Worm (Caenorhabditis elegans) whole organism, mixed stage, embryonic: ENCODE results near the gene srg-10.

Experiments
- M03D4.4 ChIP-seq: sonication (generic microtip); optimal IDR thresholded peaks from 2 replicates; lab custom pipeline; 2017; ENCODE audit warnings: mild to moderate bottlenecking, missing genetic modification characterization, missing compliant biosample characterization
- bed-3 ChIP-seq: fragments of 200-800 bp; sonication (Bioruptor generic); optimal IDR thresholded peaks from 3 replicates; lab custom pipeline; 2018; ENCODE audit warnings: mild to moderate bottlenecking, missing genetic modification characterization, moderate library complexity, missing compliant biosample characterization
- blmp-1 ChIP-seq: fragments of 150-350 bp; optimal IDR thresholded peaks from 2 replicates; lab custom pipeline; 2014; ENCODE audit warnings: missing biosample characterization, missing genetic modification characterization
- ceh-39 ChIP-seq: fragments of 150-350 bp; optimal IDR thresholded peaks from 2 replicates; lab custom pipeline; 2014; ENCODE audit warnings: missing biosample characterization, missing genetic modification characterization
- ceh-43 ChIP-seq: fragments of 200-800 bp; sonication (Bioruptor generic); optimal IDR thresholded peaks from 2 replicates; lab custom pipeline; 2018; ENCODE audit warnings: mild to moderate bottlenecking, missing genetic modification characterization, moderate library complexity, missing compliant biosample characterization
- ceh-83 ChIP-seq: fragments of 200-800 bp; sonication (Bioruptor generic); optimal IDR thresholded peaks from 2 replicates; lab custom pipeline; 2018; ENCODE audit warnings: mild to moderate bottlenecking, missing genetic modification characterization, missing compliant biosample characterization
- drap-1 ChIP-seq: fragments of 200-800 bp; sonication (Bioruptor generic); optimal IDR thresholded peaks from 3 replicates; lab custom pipeline; 2018; ENCODE audit warnings: mild to moderate bottlenecking, missing genetic modification characterization, missing compliant biosample characterization
- elt-1 ChIP-seq: sonication (generic microtip); optimal IDR thresholded peaks from 2 replicates; lab custom pipeline; 2017; ENCODE audit warnings: missing genetic modification characterization, mild to moderate bottlenecking, missing compliant biosample characterization, antibody characterized with exemption, moderate library complexity, borderline replicate concordance; ENCODE audit not compliant: insufficient read depth
- elt-3 ChIP-seq: fragments of 150-350 bp; optimal IDR thresholded peaks from 2 replicates; lab custom pipeline; 2014; ENCODE audit warnings: missing biosample characterization, missing genetic modification characterization
- flh-1 ChIP-seq: fragments of 200-800 bp; sonication (Bioruptor generic); optimal IDR thresholded peaks from 2 replicates; lab custom pipeline; 2018; ENCODE audit warnings: mild to moderate bottlenecking, missing genetic modification characterization, moderate library complexity, missing compliant biosample characterization
- ham-2 ChIP-seq: fragments of 200-800 bp; sonication (Bioruptor generic); optimal IDR thresholded peaks from 2 replicates; lab custom pipeline; 2018; ENCODE audit warnings: mild to moderate bottlenecking, missing genetic modification characterization, missing compliant biosample characterization
- lin-13 ChIP-seq: fragments of 150-350 bp; optimal IDR thresholded peaks from 2 replicates; lab custom pipeline; 2014; ENCODE audit warnings: missing biosample characterization, missing genetic modification characterization
- lsy-2 ChIP-seq: fragments of 150-350 bp; optimal IDR thresholded peaks from 2 replicates; lab custom pipeline; 2014; ENCODE audit warnings: missing biosample characterization, missing genetic modification characterization
- mep-1 ChIP-seq: fragments of 150-350 bp; optimal IDR thresholded peaks from 2 replicates; lab custom pipeline; 2017; ENCODE audit warnings: missing biosample characterization, missing genetic modification reagents, missing genetic modification characterization, inconsistent platforms
- mls-2 ChIP-seq: sonication (generic microtip); optimal IDR thresholded peaks from 2 replicates; lab custom pipeline; 2016; ENCODE audit warnings: mild to moderate bottlenecking, missing genetic modification characterization, moderate library complexity, missing compliant biosample characterization
- nhr-2 ChIP-seq: fragments of 150-350 bp; optimal IDR thresholded peaks from 2 replicates; lab custom pipeline; 2014; ENCODE audit warnings: missing biosample characterization, missing genetic modification characterization
- nhr-237 ChIP-seq: fragments of 150-350 bp; optimal IDR thresholded peaks from 2 replicates; lab custom pipeline; 2014; ENCODE audit warnings: missing biosample characterization, missing genetic modification characterization
- nhr-28 ChIP-seq: fragments of 150-350 bp; optimal IDR thresholded peaks from 2 replicates; lab custom pipeline; 2014; ENCODE audit warnings: missing biosample characterization, missing genetic modification characterization
- nhr-76 ChIP-seq: sonication (generic microtip); optimal IDR thresholded peaks from 2 replicates; lab custom pipeline; 2017; ENCODE audit warnings: missing biosample characterization, missing genetic modification characterization
- pha-4 ChIP-seq: fragments of 150-350 bp; optimal IDR thresholded peaks from 2 replicates; lab custom pipeline; 2018; ENCODE audit warnings: missing biosample characterization, missing genetic modification reagents, missing genetic modification characterization
- snpc-4 ChIP-seq: fragments of 150-350 bp; optimal IDR thresholded peaks from 2 replicates; lab custom pipeline; 2014; ENCODE audit warnings: missing biosample characterization, missing genetic modification characterization
- sptf-1 ChIP-seq: sonication (generic microtip); optimal IDR thresholded peaks from 2 replicates; lab custom pipeline; 2017; ENCODE audit warnings: mild to moderate bottlenecking, missing genetic modification characterization, moderate library complexity, missing compliant biosample characterization
- tbx-8 ChIP-seq: fragments of 200-800 bp; sonication (Bioruptor generic); optimal IDR thresholded peaks from 2 replicates; lab custom pipeline; 2018; ENCODE audit warnings: mild to moderate bottlenecking, missing genetic modification characterization, moderate library complexity, missing compliant biosample characterization
- unc-120 ChIP-seq: sonication (generic microtip); optimal IDR thresholded peaks from 2 replicates; lab custom pipeline; 2017; ENCODE audit warnings: missing genetic modification characterization, missing compliant biosample characterization; ENCODE audit not compliant: poor library complexity, severe bottlenecking
- unc-39 ChIP-seq: fragments of 150-350 bp; optimal IDR thresholded peaks from 2 replicates; lab custom pipeline; 2014; ENCODE audit warnings: missing biosample characterization, missing genetic modification characterization
- unc-62 ChIP-seq: fragments of 150-350 bp; optimal IDR thresholded peaks from 2 replicates; lab custom pipeline; 2014; ENCODE audit warnings: missing biosample characterization, missing genetic modification reagents, missing genetic modification characterization
- zip-8 ChIP-seq: fragments of 150-350 bp; optimal IDR thresholded peaks from 2 replicates; lab custom pipeline; 2014; ENCODE audit warnings: missing biosample characterization, missing genetic modification characterization
- ztf-11 ChIP-seq: fragments of 150-350 bp; optimal IDR thresholded peaks from 2 replicates; lab custom pipeline; 2014; ENCODE audit warnings: missing biosample characterization, missing genetic modification characterization

Gene srg-10

DNA sequence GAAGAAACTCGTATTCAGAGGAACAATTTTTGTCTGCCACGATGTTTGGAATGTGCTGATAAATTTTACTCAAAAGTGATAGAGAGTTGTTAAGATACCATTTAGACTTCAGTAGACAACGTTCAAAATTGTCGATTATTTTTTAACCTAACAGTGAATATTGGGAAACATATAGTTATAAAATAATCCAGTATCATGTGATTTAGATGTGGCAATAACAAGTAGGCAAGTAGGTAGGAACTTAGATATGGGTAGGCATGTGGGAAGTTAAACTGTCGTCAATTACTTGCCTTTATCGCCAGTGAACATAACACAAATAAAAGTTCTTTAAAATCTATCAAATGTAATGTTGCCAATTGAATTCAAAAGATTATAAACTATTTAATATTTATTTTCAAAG is 6.1 kb upstream of the srg-10 start, which contains the start of gene T23F11.11:
Gene T23F11.11 (minus strand): TSS at position 101 of the 400 bp plus-strand sequence.
- no peak for TF ChIP-seq pha-4
- TF ChIP-seq ceh-43: no peak
- no peak for TF ChIP-seq mls-2 (tag; lab: Kevin White, UChicago)
- TF ChIP-seq nhr-28 (tag; lab: Kevin White, UChicago): no peak
- no peak for TF ChIP-seq blmp-1 (tag; lab: Kevin White, UChicago)
- TF ChIP-seq snpc-4 (tag; lab: Kevin White, UChicago): no peak
- no peak for TF ChIP-seq ceh-39 (tag; lab: Kevin White, UChicago)
- TF ChIP-seq nhr-237 (tag; lab: Kevin White, UChicago): no peak
- no peak for TF ChIP-seq mep-1
- no peak for TF ChIP-seq elt-1
- no peak for TF ChIP-seq M03D4.4
- TF ChIP-seq ceh-83 (GFP tag; lab: Kevin White, UChicago): no peak
- no peak for TF ChIP-seq ztf-11

DNA sequence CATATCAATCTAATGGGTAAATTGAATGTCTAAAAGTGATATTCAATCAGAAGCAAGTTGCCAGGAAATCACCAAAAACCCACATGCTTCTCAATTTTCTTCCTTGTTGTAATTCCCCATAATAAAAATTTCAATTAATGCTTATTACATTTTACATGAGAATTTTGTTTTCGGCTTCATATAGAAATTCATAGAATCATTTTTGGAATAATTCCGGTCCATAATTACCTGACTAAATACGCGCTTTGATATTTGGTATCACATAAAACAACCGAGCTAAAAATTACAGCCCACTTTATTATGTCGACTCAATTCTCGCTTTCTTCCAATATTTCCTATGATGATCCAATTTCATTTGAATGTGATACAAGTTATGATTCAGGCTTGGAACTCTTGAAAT is 5.6 kb upstream of the srg-10 start, which contains the start of gene srg-13:
Gene srg-13 (plus strand): TSS at position 301 of the 400 bp plus-strand sequence.
- TF ChIP-seq zip-8 (tag; lab: Kevin White, UChicago): no peak
- TF ChIP-seq ceh-43: no peak
- no peak for TF ChIP-seq unc-120 (tag; lab: Kevin White, UChicago)
- no peak for TF ChIP-seq elt-1
- TF ChIP-seq nhr-2 (tag; lab: Kevin White, UChicago): no peak
- no peak for TF ChIP-seq lin-13 (tag; lab: Kevin White, UChicago)
- no peak for TF ChIP-seq drap-1 (GFP tag; lab: Kevin White, UChicago)
- TF ChIP-seq nhr-76 (tag; lab: Kevin White, UChicago): no peak
- no peak for TF ChIP-seq pha-4
- no peak for TF ChIP-seq ceh-83 (GFP tag; lab: Kevin White, UChicago)
- TF ChIP-seq M03D4.4: no peak
- TF ChIP-seq, all 35 proteins: peak for 0

DNA sequence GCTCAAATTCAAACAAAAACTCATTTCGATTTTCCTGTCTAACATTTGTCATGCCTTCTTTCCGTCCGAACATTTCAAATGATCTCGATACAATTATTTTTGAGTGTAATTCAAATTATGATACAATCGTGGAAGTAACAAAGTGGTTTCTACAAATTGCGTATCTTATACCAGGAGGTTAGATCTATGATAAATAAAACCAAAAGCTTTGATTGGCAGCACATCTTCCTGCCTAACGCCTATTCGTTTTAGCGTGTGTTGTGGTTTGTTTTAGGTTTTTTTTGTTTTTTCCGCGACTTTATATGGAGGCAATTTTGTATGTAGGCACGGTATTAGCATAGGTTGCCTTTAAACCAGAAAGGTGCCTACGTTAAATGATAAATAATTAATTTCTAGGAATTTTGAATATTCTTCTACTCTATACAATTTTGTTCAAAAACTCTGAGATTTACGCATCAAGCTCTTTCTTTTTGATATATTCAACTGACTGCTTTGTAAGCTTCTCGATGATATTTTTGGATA is 2.5 kb downstream of the srg-10 start, which contains the start of gene srg-11:
Gene srg-11 (plus strand): TSS at position 51 of the 522 bp plus-strand sequence.
- TF ChIP-seq nhr-2 (tag; lab: Kevin White, UChicago) (no peak), flh-1 (GFP tag; lab: Kevin White, UChicago) (no peak), tbx-8 (GFP tag; lab: Kevin White, UChicago) (no peak), mep-1 (no peak), ztf-11 (no peak), M03D4.4 (no peak), unc-120 (tag; lab: Kevin White, UChicago) (no peak), ceh-39 (tag; lab: Kevin White, UChicago) (no peak), snpc-4 (tag; lab: Kevin White, UChicago) (no peak), lsy-2 (tag; lab: Kevin White, UChicago) (no peak), ceh-43 (no peak), bed-3 (GFP tag; lab: Kevin White, UChicago) (no peak), ham-2 (GFP tag; lab: Kevin White, UChicago) (no peak), elt-3 (tag; lab: Kevin White, UChicago) (no peak), nhr-28 (tag; lab: Kevin White, UChicago) (no peak), unc-39 (tag; lab: Kevin White, UChicago) (no peak), sptf-1 (no peak)

DNA sequence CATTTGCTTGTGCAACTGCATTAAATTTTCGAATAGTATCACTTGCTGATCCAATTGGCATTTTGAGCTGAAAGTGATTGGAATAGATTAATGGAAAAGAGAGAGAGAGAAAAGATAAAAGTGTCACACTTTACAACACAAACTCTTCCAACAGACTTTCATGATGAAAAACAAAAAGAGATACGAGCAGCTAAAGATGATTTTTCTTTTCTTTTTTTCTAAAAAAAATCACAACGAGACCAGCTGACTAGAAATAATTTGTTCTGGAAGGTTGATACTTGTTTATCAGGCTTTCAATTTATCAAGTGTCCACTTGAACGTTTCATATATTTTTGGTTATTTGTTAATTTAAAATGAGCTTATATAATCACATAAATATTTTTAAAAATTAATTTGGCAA is 9.6 kb downstream of the srg-10 start:
- peak; percentile 60 for TF ChIP-seq unc-62 (GFP tag; lab: Kevin White, UChicago)
- no peak for TF ChIP-seq M03D4.4

DNA sequence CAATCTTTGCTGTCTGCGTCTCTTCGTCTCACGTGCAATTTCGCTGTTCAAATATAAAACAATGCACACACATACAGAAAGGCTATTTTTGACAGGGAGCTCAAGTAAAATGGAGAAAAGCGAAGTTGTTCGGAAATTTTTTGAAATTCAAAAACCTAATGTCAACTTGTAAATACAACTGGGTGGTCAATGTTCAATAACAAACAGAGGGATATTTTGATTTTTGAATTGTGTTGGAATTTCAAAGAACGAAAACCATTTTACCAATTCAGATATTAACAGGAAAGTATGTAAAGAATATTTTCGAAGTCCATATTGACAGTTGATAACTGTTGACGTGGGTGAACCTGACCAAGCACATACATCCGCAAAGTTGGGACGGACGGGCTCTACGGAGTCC is 10.8 kb downstream of the srg-10 start, which contains the start of gene tag-243:
Gene tag-243 (minus strand): TSS at position 101 of the 400 bp plus-strand sequence.
- TF ChIP-seq unc-39 (tag; lab: Kevin White, UChicago) (no peak), drap-1 (GFP tag; lab: Kevin White, UChicago) (no peak)

DNA sequence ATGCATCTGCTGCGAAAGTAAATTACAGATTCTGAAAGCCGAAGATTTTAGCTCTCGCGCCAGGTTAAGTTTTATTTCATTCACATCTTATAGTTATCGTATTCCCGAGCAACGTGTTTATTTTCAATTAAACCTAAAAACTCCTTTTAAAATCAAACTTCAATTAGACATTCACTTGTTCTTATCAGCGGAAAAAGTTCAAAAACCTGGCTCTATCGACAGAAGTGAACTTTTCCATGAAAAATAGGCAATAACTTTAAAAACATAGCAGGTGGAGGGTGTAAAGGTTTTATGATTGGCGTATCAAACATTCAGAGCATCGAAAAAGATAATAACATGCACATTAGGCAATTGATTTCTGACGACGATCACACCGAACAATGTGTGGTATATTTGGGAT is 11.4 kb downstream of the srg-10 start, which contains the start of gene ppat-1:
Gene ppat-1 (plus strand): TSS at position 316 of the 400 bp plus-strand sequence.
- TF ChIP-seq tbx-8 (GFP tag; lab: Kevin White, UChicago): no peak
- TF ChIP-seq unc-120 (tag; lab: Kevin White, UChicago): no peak
- no peak for TF ChIP-seq sptf-1
- TF ChIP-seq mls-2 (tag; lab: Kevin White, UChicago): no peak
- no peak for TF ChIP-seq flh-1 (GFP tag; lab: Kevin White, UChicago)
- TF ChIP-seq ceh-83 (GFP tag; lab: Kevin White, UChicago): no peak
- TF ChIP-seq nhr-2 (tag; lab: Kevin White, UChicago): no peak
